Fruit fly (Drosophila melanogaster): ENCODE results near the gene rg.

The rg gene

dm6 chrX:5038411-5038810 is 47.1 kb upstream of the rg start (continued):
- no peak for TF ChIP-seq CG1832 (GFP tag; optimal IDR thresholded peaks at IDR 0.05)
- peak; percentile 15 for TF ChIP-seq lab (GFP tag; optimal IDR thresholded peaks at IDR 0.05)
- TF ChIP-seq vvl (GFP tag; IDR thresholded peaks at IDR 0.05) = peak; percentile 29; the same call in 1 of the 2 replicates
- TF ChIP-seq CG9932 (GFP tag; IDR thresholded peaks at IDR 0.05) = peak; percentile 48
- no peak for TF ChIP-seq CG13123 (GFP tag; optimal IDR thresholded peaks at IDR 0.05)
- peak; percentile 19 for TF ChIP-seq CG7839 (tag; optimal IDR thresholded peaks at IDR 0.05)
- no peak for TF ChIP-seq CG9727 (GFP tag; optimal IDR thresholded peaks at IDR 0.05)
- TF ChIP-seq gem (tag; optimal IDR thresholded peaks at IDR 0.05) = peak; percentile 43
- TF ChIP-seq CG7357 (GFP tag; IDR thresholded peaks at IDR 0.05) = no peak
- TF ChIP-seq CG12744 (GFP tag; optimal IDR thresholded peaks at IDR 0.05) = no peak
- no peak for TF ChIP-seq CG4617 (GFP tag; optimal IDR thresholded peaks at IDR 0.05; ENCODE audit: borderline replicate concordance)
- TF ChIP-seq C15 (GFP tag; IDR thresholded peaks at IDR 0.05) = no peak
- TF ChIP-seq sug (tag; optimal IDR thresholded peaks at IDR 0.05) = no peak
- no peak for TF ChIP-seq CG17568 (GFP tag; optimal IDR thresholded peaks at IDR 0.05)
- TF ChIP-seq cas (GFP tag; IDR thresholded peaks at IDR 0.05) = no peak
- TF ChIP-seq unpg (GFP tag; optimal IDR thresholded peaks at IDR 0.05) = peak; percentile 28
- TF ChIP-seq lmd (GFP tag; IDR thresholded peaks at IDR 0.05) = 0 out of 2 replicates have a peak, but pooled peaks have one; percentile 31
- no peak for TF ChIP-seq Aef1 (GFP tag; IDR thresholded peaks at IDR 0.05)
- peak; percentile 84 for TF ChIP-seq Ets65A (GFP tag)
- TF ChIP-seq CG33213 (GFP tag; optimal IDR thresholded peaks at IDR 0.05) = no peak
- TF ChIP-seq CG10979 (tag; optimal IDR thresholded peaks at IDR 0.05) = no peak
- TF ChIP-seq Dip2 (GFP tag; IDR thresholded peaks at IDR 0.05) = no peak
- TF ChIP-seq BtbVII (GFP tag; optimal IDR thresholded peaks at IDR 0.05) = no peak
- no peak for TF ChIP-seq CG1602 (GFP tag; optimal IDR thresholded peaks at IDR 0.05)
- no peak for TF ChIP-seq Jarid2 (GFP tag; optimal IDR thresholded peaks at IDR 0.05)
- TF ChIP-seq da (GFP tag; optimal IDR thresholded peaks at IDR 0.05) = no peak
- TF ChIP-seq CG2678 (tag; optimal IDR thresholded peaks at IDR 0.05) = peak; percentile 1
- no peak for TF ChIP-seq CG13894 (tag; optimal IDR thresholded peaks at IDR 0.05)
- TF ChIP-seq CG17802 (tag; optimal IDR thresholded peaks at IDR 0.05) = no peak
- TF ChIP-seq ssp (GFP tag; IDR thresholded peaks at IDR 0.05) = no peak
- no peak for TF ChIP-seq CG11696 (GFP tag; IDR thresholded peaks at IDR 0.05)
- TF ChIP-seq dpn (GFP tag; optimal IDR thresholded peaks at IDR 0.05) = no peak
- TF ChIP-seq cwo (GFP tag; optimal IDR thresholded peaks at IDR 0.05) = no peak
- no peak for TF ChIP-seq CG4282 (GFP tag; optimal IDR thresholded peaks at IDR 0.05)
- TF ChIP-seq Fer3 (tag; optimal IDR thresholded peaks at IDR 0.05) = no peak
- peak; percentile 36 for TF ChIP-seq CG2120 (GFP tag; optimal IDR thresholded peaks at IDR 0.05)
- no peak for TF ChIP-seq jumu (GFP tag; optimal IDR thresholded peaks at IDR 0.05)
- no peak for TF ChIP-seq CG14860 (GFP tag; IDR thresholded peaks at IDR 0.05; ENCODE audit: partially characterized antibody)
- no peak for TF ChIP-seq oc (tag; optimal IDR thresholded peaks at IDR 0.05)
- TF ChIP-seq Doc3 (GFP tag; IDR thresholded peaks at IDR 0.05; ENCODE audit: partially characterized antibody) = no peak
- no peak for TF ChIP-seq CG4854 (GFP tag; optimal IDR thresholded peaks at IDR 0.05)
- no peak for TF ChIP-seq CG16813 (GFP tag; IDR thresholded peaks at IDR 0.05; ENCODE audit: partially characterized antibody)
- no peak for TF ChIP-seq nmo (GFP tag; optimal IDR thresholded peaks at IDR 0.05)
- TF ChIP-seq Dfd (GFP tag; optimal IDR thresholded peaks at IDR 0.05) = no peak
- TF ChIP-seq CG12942 (GFP tag; optimal IDR thresholded peaks at IDR 0.05) = no peak
- TF ChIP-seq trem (tag; optimal IDR thresholded peaks at IDR 0.05) = no peak
- no peak for TF ChIP-seq CG2199 (GFP tag; IDR thresholded peaks at IDR 0.05)
- TF ChIP-seq CG10274 (GFP tag; optimal IDR thresholded peaks at IDR 0.05) = no peak
- TF ChIP-seq CG17186 (GFP tag; optimal IDR thresholded peaks at IDR 0.05) = no peak
- TF ChIP-seq CG10209 (GFP tag; optimal IDR thresholded peaks at IDR 0.05) = no peak
- TF ChIP-seq CG18764 (GFP tag; optimal IDR thresholded peaks at IDR 0.05) = no peak

All from whole organism, embryonic.